Fruit fly (Drosophila melanogaster) whole organism, embryonic: ENCODE measurements around the gene CG13829.

ENCODE experiments used
- Blimp-1 ChIP-seq: fragments of 200-800 bp; sonication (Bioruptor generic); optimal IDR thresholded peaks from 3 replicates; lab custom pipeline; 2018; ENCODE audit warnings: missing biosample characterization, missing genetic modification characterization, mild to moderate bottlenecking, moderate library complexity, missing genetic modification reagents
- CG10543 ChIP-seq: fragments of 200-800 bp; sonication (Bioruptor generic); optimal IDR thresholded peaks from 3 replicates; lab custom pipeline; 2017; ENCODE audit warnings: missing biosample characterization, mild to moderate bottlenecking, missing genetic modification characterization, moderate library complexity
- CG11093 ChIP-seq: fragments of 200-800 bp; sonication (Bioruptor generic); IDR thresholded peaks from 3 replicates; pipeline ENCODE4 v1.3.6; 2022; ENCODE audit warnings: missing biosample characterization, missing genetic modification characterization
- CG12236 ChIP-seq: fragments of 200-800 bp; sonication (Bioruptor generic); optimal IDR thresholded peaks from 2 replicates; lab custom pipeline; 2016; ENCODE audit warnings: missing biosample characterization, missing genetic modification characterization
- CG14050 ChIP-seq: fragments of 200-800 bp; sonication (Bioruptor generic); IDR thresholded peaks from 3 replicates; pipeline ENCODE4 v1.3.6; 2022; ENCODE audit warnings: missing biosample characterization, missing genetic modification characterization
- CG1529 ChIP-seq: fragments of 200-800 bp; sonication (Bioruptor generic); optimal IDR thresholded peaks from 3 replicates; lab custom pipeline; 2018; ENCODE audit warnings: missing biosample characterization, missing genetic modification characterization
- CG15479 ChIP-seq: fragments of 200-800 bp; sonication (Bioruptor generic); optimal IDR thresholded peaks from 3 replicates; lab custom pipeline; 2019; ENCODE audit warnings: missing biosample characterization, mild to moderate bottlenecking, missing genetic modification characterization, moderate library complexity
- CG16815 ChIP-seq: fragments of 200-800 bp; sonication (Bioruptor generic); optimal IDR thresholded peaks from 3 replicates; lab custom pipeline; 2017; ENCODE audit warnings: missing biosample characterization, mild to moderate bottlenecking, missing genetic modification characterization
- CG17568 ChIP-seq: fragments of 200-800 bp; sonication (Bioruptor generic); optimal IDR thresholded peaks from 2 replicates; lab custom pipeline; 2018; ENCODE audit warnings: missing biosample characterization, mild to moderate bottlenecking, missing genetic modification characterization, moderate library complexity
- CG18764 ChIP-seq: fragments of 200-800 bp; sonication (Bioruptor generic); optimal IDR thresholded peaks from 3 replicates; lab custom pipeline; 2016; ENCODE audit warnings: missing biosample characterization, missing genetic modification characterization
- CG3065 ChIP-seq: fragments of 200-800 bp; sonication (Bioruptor generic); optimal IDR thresholded peaks from 2 replicates; lab custom pipeline; 2016; ENCODE audit warnings: missing biosample characterization, missing genetic modification characterization
- CG31441 ChIP-seq: fragments of 200-800 bp; sonication (Bioruptor generic); IDR thresholded peaks from 2 replicates; pipeline ENCODE4 v1.3.6; 2022; ENCODE audit warnings: missing biosample characterization, missing genetic modification characterization
- CG3163 ChIP-seq: fragments of 200-800 bp; sonication (Bioruptor generic); optimal IDR thresholded peaks from 3 replicates; lab custom pipeline; 2016; ENCODE audit warnings: missing biosample characterization, missing genetic modification characterization
- CG34422 ChIP-seq: fragments of 200-800 bp; sonication (Bioruptor generic); IDR thresholded peaks from 3 replicates; pipeline ENCODE4 v1.3.6; 2022; ENCODE audit warnings: missing biosample characterization, missing genetic modification characterization
- CG42726 ChIP-seq: fragments of 200-800 bp; sonication (Bioruptor generic); IDR thresholded peaks from 2 replicates; pipeline ENCODE4 v1.3.6; 2022; ENCODE audit warnings: missing biosample characterization, missing genetic modification characterization; ENCODE audit not compliant: partially characterized antibody
- CG6683 ChIP-seq: fragments of 200-800 bp; sonication (Bioruptor generic); optimal IDR thresholded peaks from 2 replicates; lab custom pipeline; 2017; ENCODE audit warnings: missing biosample characterization, mild to moderate bottlenecking, missing genetic modification characterization, missing genetic modification reagents
- CG7745 ChIP-seq: fragments of 200-800 bp; sonication (Bioruptor generic); optimal IDR thresholded peaks from 2 replicates; lab custom pipeline; 2018; ENCODE audit warnings: missing biosample characterization, mild to moderate bottlenecking, missing genetic modification characterization, moderate library complexity
- CG8089 ChIP-seq: fragments of 200-800 bp; sonication (Bioruptor generic); optimal IDR thresholded peaks from 3 replicates; lab custom pipeline; 2016; ENCODE audit warnings: missing biosample characterization, missing genetic modification characterization
- CG8281 ChIP-seq: fragments of 200-800 bp; sonication (Bioruptor generic); optimal IDR thresholded peaks from 2 replicates; lab custom pipeline; 2018; ENCODE audit warnings: missing biosample characterization, mild to moderate bottlenecking, missing genetic modification characterization, moderate library complexity
- CG8359 ChIP-seq: fragments of 200-800 bp; sonication (Bioruptor generic); optimal IDR thresholded peaks from 2 replicates; lab custom pipeline; 2017; ENCODE audit warnings: missing biosample characterization, mild to moderate bottlenecking, missing genetic modification characterization, borderline replicate concordance
- CG9215 ChIP-seq: fragments of 200-800 bp; sonication (Bioruptor generic); IDR thresholded peaks from 2 replicates; pipeline ENCODE4 v1.3.6; 2022; ENCODE audit warnings: missing biosample characterization, missing genetic modification characterization
- CG9932 ChIP-seq: fragments of 200-800 bp; sonication (Bioruptor generic); IDR thresholded peaks from 2 replicates; pipeline ENCODE4 v1.3.6; 2022; ENCODE audit warnings: missing biosample characterization, missing genetic modification characterization
- CHES-1-like ChIP-seq: fragments of 200-800 bp; sonication (Bioruptor generic); optimal IDR thresholded peaks from 2 replicates; lab custom pipeline; 2016; ENCODE audit warnings: missing biosample characterization, missing genetic modification characterization
- D ChIP-seq, 2 experiments: fragments of 200-800 bp in 1 of 2; fragments of >200 bp in 1 of 2; sonication (Bioruptor generic) in 1 of 2; optimal IDR thresholded peaks; 2 replicates in 1 of 2; 3 replicates in 1 of 2; lab custom pipeline; 2017; ENCODE audit warnings: mild to moderate bottlenecking in 1 of 2, missing biosample characterization in 1 of 2, missing genetic modification characterization in 1 of 2, missing genetic modification reagents in 1 of 2
- Dbx ChIP-seq: fragments of 200-800 bp; sonication (Bioruptor generic); IDR thresholded peaks from 3 replicates; pipeline ENCODE4 v1.3.6; 2022; ENCODE audit warnings: missing biosample characterization, missing genetic modification characterization
- Fer1 ChIP-seq: fragments of 200-800 bp; sonication (Bioruptor generic); optimal IDR thresholded peaks from 2 replicates; lab custom pipeline; 2017; ENCODE audit warnings: missing biosample characterization, mild to moderate bottlenecking, missing genetic modification characterization
- HmgZ ChIP-seq: fragments of 200-800 bp; sonication (Bioruptor generic); optimal IDR thresholded peaks from 2 replicates; lab custom pipeline; 2018; ENCODE audit warnings: missing biosample characterization, mild to moderate bottlenecking, missing genetic modification characterization
- MBD-R2 ChIP-seq: fragments of 200-800 bp; sonication (Bioruptor generic); IDR thresholded peaks from 2 replicates; pipeline ENCODE4 v1.3.6; 2022; ENCODE audit warnings: missing biosample characterization, missing genetic modification characterization
- NC2α ChIP-seq: fragments of 200-800 bp; sonication (Bioruptor generic); optimal IDR thresholded peaks from 2 replicates; lab custom pipeline; 2016; ENCODE audit warnings: missing biosample characterization, missing genetic modification characterization
- Pdp1 ChIP-seq, 2 experiments: fragments of 200-800 bp; sonication (Bioruptor generic); optimal IDR thresholded peaks; 3 replicates each; lab custom pipeline; 2016; ENCODE audit warnings: missing biosample characterization in 2 of 2, missing genetic modification characterization in 2 of 2, mild to moderate bottlenecking in 1 of 2, moderate library complexity in 1 of 2
- Ssrp ChIP-seq: fragments of 200-800 bp; sonication (Bioruptor generic); optimal IDR thresholded peaks from 2 replicates; lab custom pipeline; 2018; ENCODE audit warnings: missing biosample characterization, mild to moderate bottlenecking, missing genetic modification characterization, moderate library complexity
- Taf1 ChIP-seq: fragments of 200-800 bp; sonication (Bioruptor generic); IDR thresholded peaks from 2 replicates; pipeline ENCODE4 v1.3.6; 2022; ENCODE audit warnings: missing biosample characterization, missing genetic modification characterization
- ap ChIP-seq: fragments of 200-800 bp; sonication (Bioruptor generic); IDR thresholded peaks from 2 replicates; pipeline ENCODE4 v1.3.6; 2022; ENCODE audit warnings: missing biosample characterization, missing genetic modification characterization
- bbx ChIP-seq: fragments of 200-800 bp; sonication (Bioruptor generic); IDR thresholded peaks from 2 replicates; pipeline ENCODE4 v1.3.6; 2022; ENCODE audit warnings: missing biosample characterization, missing genetic modification characterization; ENCODE audit not compliant: partially characterized antibody
- dan ChIP-seq: fragments of 200-800 bp; sonication (Bioruptor generic); IDR thresholded peaks from 2 replicates; pipeline ENCODE4 v1.3.6; 2022; ENCODE audit warnings: missing biosample characterization, missing genetic modification characterization
- disco-r ChIP-seq: fragments of 200-800 bp; sonication (Bioruptor generic); optimal IDR thresholded peaks from 2 replicates; lab custom pipeline; 2016; ENCODE audit warnings: missing biosample characterization, missing genetic modification characterization
- esg ChIP-seq: fragments of 200-800 bp; sonication (Bioruptor generic); conservative IDR thresholded peaks from 2 replicates; pipeline ENCODE4 v1.3.6; 2022; ENCODE audit warnings: missing biosample characterization, missing genetic modification characterization
- insv ChIP-seq, 2 experiments: fragments of 200-800 bp; sonication (Bioruptor generic); optimal IDR thresholded peaks; 3 replicates each; lab custom pipeline; 2016 to 2018; ENCODE audit warnings: missing biosample characterization in 2 of 2, missing genetic modification characterization in 2 of 2
- knrl ChIP-seq: fragments of 200-800 bp; sonication (Bioruptor generic); IDR thresholded peaks from 3 replicates; pipeline ENCODE4 v1.3.6; 2022; ENCODE audit warnings: missing biosample characterization, missing genetic modification characterization; ENCODE audit not compliant: partially characterized antibody
- lab ChIP-seq: fragments of 200-800 bp; sonication (Bioruptor generic); optimal IDR thresholded peaks from 3 replicates; lab custom pipeline; 2017; ENCODE audit warnings: missing biosample characterization, missing genetic modification characterization, mild to moderate bottlenecking, moderate library complexity, missing genetic modification reagents
- repo ChIP-seq: fragments of 200-800 bp; sonication (Bioruptor generic); optimal IDR thresholded peaks from 2 replicates; lab custom pipeline; 2016; ENCODE audit warnings: missing biosample characterization, missing genetic modification characterization
- sob ChIP-seq: fragments of 200-800 bp; sonication (Bioruptor generic); IDR thresholded peaks from 2 replicates; pipeline ENCODE4 v1.3.6; 2022; ENCODE audit warnings: missing biosample characterization, missing genetic modification characterization
- sug ChIP-seq: fragments of 200-800 bp; optimal IDR thresholded peaks from 2 replicates; lab custom pipeline; 2019; ENCODE audit warnings: missing biosample characterization, mild to moderate bottlenecking, missing genetic modification characterization, moderate library complexity
- tna ChIP-seq: fragments of 200-800 bp; sonication (Bioruptor generic); IDR thresholded peaks from 2 replicates; pipeline ENCODE4 v1.3.6; 2022; ENCODE audit warnings: missing biosample characterization, missing genetic modification characterization; ENCODE audit not compliant: partially characterized antibody
- tx ChIP-seq: fragments of 200-800 bp; sonication (Bioruptor generic); optimal IDR thresholded peaks from 2 replicates; lab custom pipeline; 2016; ENCODE audit warnings: missing biosample characterization, missing genetic modification characterization
- vvl ChIP-seq: fragments of 200-800 bp; sonication (Bioruptor generic); IDR thresholded peaks from 2 replicates; pipeline ENCODE4 v1.3.6; 2022; ENCODE audit warnings: missing biosample characterization, missing genetic modification characterization
- zen2 ChIP-seq: fragments of 200-800 bp; sonication (Bioruptor generic); IDR thresholded peaks from 3 replicates; pipeline ENCODE4 v1.3.6; 2022; ENCODE audit warnings: missing biosample characterization, missing genetic modification characterization; ENCODE audit not compliant: partially characterized antibody

The CG13829 gene

DNA sequence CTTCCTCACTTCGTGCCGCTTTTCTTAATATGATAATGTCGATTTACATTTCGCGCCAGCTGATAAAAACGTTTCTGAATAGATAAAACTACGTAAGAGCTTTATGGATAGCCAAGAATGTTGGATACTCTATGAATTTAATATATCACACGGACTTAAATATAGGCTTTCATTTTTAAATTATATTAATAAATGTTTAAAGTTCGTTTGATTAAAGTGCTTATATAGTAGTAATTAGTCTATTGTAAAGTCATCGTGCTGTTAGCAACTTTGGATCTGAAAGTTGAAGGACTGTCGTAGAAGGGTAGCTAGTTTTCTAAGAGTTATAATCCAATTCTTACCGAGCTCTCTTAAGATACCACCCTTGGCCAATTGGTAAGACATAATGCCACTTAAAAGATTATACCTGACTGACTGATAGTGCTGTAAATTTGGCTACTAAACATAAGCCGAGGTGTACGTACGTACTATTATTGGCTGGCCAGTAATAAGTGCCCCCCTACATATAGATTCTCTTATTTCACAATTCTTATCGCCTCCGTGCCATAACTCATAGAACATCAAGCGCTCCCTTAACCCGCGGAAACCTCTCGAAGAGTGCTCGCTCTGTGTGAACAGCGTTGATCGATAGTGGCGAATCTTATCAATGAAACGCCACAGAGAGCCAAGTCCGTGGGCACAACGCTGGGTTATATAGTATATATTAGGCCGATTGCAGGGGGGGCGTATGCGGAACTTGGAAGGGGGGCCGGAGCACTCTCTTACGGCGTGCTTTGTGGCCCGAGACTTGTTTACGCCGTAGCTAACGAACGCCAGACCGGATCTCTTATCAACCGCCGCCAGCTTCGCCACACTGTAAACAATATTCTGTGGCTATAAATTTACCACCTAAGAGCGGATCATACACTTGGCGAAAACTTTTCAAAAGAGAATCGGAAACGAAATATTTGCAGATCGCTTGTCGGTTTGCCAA is 49.4 kb upstream of the CG13829 start (continued):
- TF ChIP-seq CG42726 (GFP tag; lab: Robert Waterston, UW) (no peak), dan (GFP tag; lab: Robert Waterston, UW) (no peak), CG34422 (no peak), sob (GFP tag; lab: Robert Waterston, UW) (peak; percentile 49), disco-r (no peak), CG7745 (tag; lab: Kevin White, UChicago) (no peak), CG1529 (GFP tag; lab: Kevin White, UChicago) (no peak), zen2 (GFP tag; lab: Robert Waterston, UW) (no peak), CG12236 (GFP tag; lab: Kevin White, UChicago) (no peak), knrl (GFP tag; lab: Robert Waterston, UW) (no peak), CG9215 (GFP tag; lab: Robert Waterston, UW) (no peak), repo (GFP tag; lab: Kevin White, UChicago) (no peak), CG3163 (peak; percentile 91), CG8359 (GFP tag; lab: Kevin White, UChicago) (no peak), lab (GFP tag; lab: Kevin White, UChicago) (peak; percentile 37), Taf1 (GFP tag; lab: Robert Waterston, UW) (peak; percentile 17; the same call in 1 of the 2 replicates), CG8281 (tag; lab: Kevin White, UChicago) (no peak), CG6683 (GFP tag; lab: Kevin White, UChicago) (no peak), CG11093 (GFP tag; lab: Robert Waterston, UW) (no peak), ap (GFP tag; lab: Robert Waterston, UW) (no peak), CG14050 (GFP tag; lab: Robert Waterston, UW) (no peak), CG16815 (no peak), esg (no peak), CG3065 (GFP tag; lab: Kevin White, UChicago) (no peak), D (optimal IDR thresholded peaks at IDR 0.05; lab: Kevin White, UChicago) (no peak), D (GFP tag; optimal IDR thresholded peaks at IDR 0.05; lab: Kevin White, UChicago) (no peak), CG18764 (no peak), Pdp1 (GFP tag; optimal IDR thresholded peaks at IDR 0.05; lab: Kevin White, UChicago) (peak in 1 of 2 experiments; percentile 90), bbx (GFP tag; lab: Robert Waterston, UW) (no peak), Blimp-1 (GFP tag; lab: Kevin White, UChicago) (no peak), CG10543 (GFP tag; lab: Kevin White, UChicago) (peak; percentile 88), vvl (GFP tag; lab: Robert Waterston, UW) (no peak), CG8089 (GFP tag; lab: Kevin White, UChicago) (no peak), CG31441 (GFP tag; lab: Robert Waterston, UW) (no peak), tna (no peak), sug (peak; percentile 100), MBD-R2 (GFP tag; lab: Robert Waterston, UW) (no peak; the same call in 1 of the 2 replicates), CG15479 (GFP tag; lab: Kevin White, UChicago) (no peak), insv (GFP tag; optimal IDR thresholded peaks at IDR 0.05; lab: Kevin White, UChicago) (no peak), Fer1 (peak; percentile 16), Dbx (GFP tag; lab: Robert Waterston, UW) (peak; percentile 45; the same call in 2 of the 3 replicates), tx (no peak), CG17568 (GFP tag; lab: Kevin White, UChicago) (no peak), HmgZ (tag; lab: Kevin White, UChicago) (peak; percentile 55), CG9932 (GFP tag; lab: Robert Waterston, UW) (no peak; the same call in 1 of the 2 replicates), CHES-1-like (GFP tag; lab: Kevin White, UChicago) (no peak), Ssrp (tag; lab: Kevin White, UChicago) (no peak), NC2α (no peak)
